Worm (Caenorhabditis elegans) whole organism, L4 larva: Measurements from ENCODE around the gene brc-2.

Experiments used
- Y105C5A.15 ChIP-seq: fragments of 200-800 bp; sonication (Bioruptor generic); IDR thresholded peaks from 2 replicates; pipeline ENCODE4 v1.3.6; 2022; ENCODE audit warnings: missing genetic modification characterization, missing compliant biosample characterization
- aha-1 ChIP-seq: fragments of 150-350 bp; peaks from one replicate; lab custom pipeline; 2014; ENCODE audit warnings: missing biosample characterization, missing genetic modification characterization
- arid-1 ChIP-seq: fragments of 200-800 bp; sonication (Bioruptor generic); conservative IDR thresholded peaks from 2 replicates; pipeline ENCODE4 v1.3.6; 2022; ENCODE audit warnings: missing genetic modification reagents, missing genetic modification characterization, missing compliant biosample characterization
- ceh-28 ChIP-seq: fragments of 150-350 bp; optimal IDR thresholded peaks from 2 replicates; lab custom pipeline; 2014; ENCODE audit warnings: missing biosample characterization, missing genetic modification reagents, missing genetic modification characterization
- ceh-32 ChIP-seq: sonication (generic microtip); optimal IDR thresholded peaks from 2 replicates; lab custom pipeline; 2016; ENCODE audit warnings: mild to moderate bottlenecking, missing genetic modification characterization, missing compliant biosample characterization; ENCODE audit not compliant: poor library complexity
- ceh-62 ChIP-seq: sonication (generic microtip); optimal IDR thresholded peaks from 2 replicates; lab custom pipeline; 2017; ENCODE audit warnings: missing biosample characterization, missing genetic modification characterization
- ctbp-1 ChIP-seq: fragments of 200-800 bp; sonication (Bioruptor generic); IDR thresholded peaks from 2 replicates; pipeline ENCODE4 v1.3.6; 2022; ENCODE audit warnings: missing genetic modification reagents, missing genetic modification characterization, missing compliant biosample characterization
- daf-16 ChIP-seq, 3 experiments: sonication (generic microtip); optimal IDR thresholded peaks; 2 replicates each; lab custom pipeline; 2016 to 2017; ENCODE audit warnings: missing genetic modification characterization in 3 of 3, missing genetic modification reagents in 3 of 3, mild to moderate bottlenecking in 2 of 3, missing compliant biosample characterization in 2 of 3, missing biosample characterization in 1 of 3, moderate library complexity in 1 of 3
- dmd-6 ChIP-seq: fragments of 200-800 bp; sonication (Bioruptor generic); IDR thresholded peaks from 2 replicates; pipeline ENCODE4 v1.3.6; 2022; ENCODE audit warnings: missing genetic modification reagents, missing genetic modification characterization, missing compliant biosample characterization
- dmd-8 ChIP-seq: fragments of 200-800 bp; sonication (Bioruptor generic); IDR thresholded peaks from 2 replicates; pipeline ENCODE4 v1.3.6; 2022; ENCODE audit warnings: missing genetic modification characterization, missing compliant biosample characterization
- dpl-1 ChIP-seq: fragments of 150-350 bp; optimal IDR thresholded peaks from 2 replicates; lab custom pipeline; 2014; ENCODE audit warnings: missing biosample characterization, missing genetic modification reagents, missing genetic modification characterization
- dve-1 ChIP-seq: sonication (generic microtip); optimal IDR thresholded peaks from 2 replicates; lab custom pipeline; 2017; ENCODE audit warnings: antibody characterized with exemption, mild to moderate bottlenecking, missing genetic modification characterization, missing compliant biosample characterization; ENCODE audit not compliant: insufficient read depth
- egl-27 ChIP-seq: sonication (generic microtip); optimal IDR thresholded peaks from 3 replicates; lab custom pipeline; 2017; ENCODE audit warnings: missing biosample characterization, missing genetic modification reagents, missing genetic modification characterization
- egl-43 ChIP-seq: fragments of 200-800 bp; sonication (Bioruptor generic); IDR thresholded peaks from 2 replicates; pipeline ENCODE4 v1.3.6; 2022; ENCODE audit warnings: missing genetic modification reagents, missing genetic modification characterization, missing compliant biosample characterization
- fos-1 ChIP-seq: fragments of 150-350 bp; optimal IDR thresholded peaks from 2 replicates; lab custom pipeline; 2014; ENCODE audit warnings: missing biosample characterization, missing genetic modification characterization
- hlh-11 ChIP-seq: fragments of 200-800 bp; sonication (Bioruptor generic); optimal IDR thresholded peaks from 2 replicates; lab custom pipeline; 2018; ENCODE audit warnings: mild to moderate bottlenecking, missing genetic modification characterization, missing compliant biosample characterization
- hlh-30 ChIP-seq: sonication (generic microtip); optimal IDR thresholded peaks from 2 replicates; lab custom pipeline; 2017; ENCODE audit warnings: antibody characterized with exemption, mild to moderate bottlenecking, missing genetic modification characterization, missing compliant biosample characterization; ENCODE audit not compliant: insufficient read depth
- lin-1 ChIP-seq: fragments of 200-800 bp; sonication (Bioruptor generic); IDR thresholded peaks from 2 replicates; pipeline ENCODE4 v1.3.6; 2022; ENCODE audit warnings: missing genetic modification reagents, missing genetic modification characterization, missing compliant biosample characterization
- lin-13 ChIP-seq: fragments of 150-350 bp; optimal IDR thresholded peaks from 2 replicates; lab custom pipeline; 2014; ENCODE audit warnings: missing biosample characterization, missing genetic modification reagents, missing genetic modification characterization
- lin-38 ChIP-seq: fragments of 200-800 bp; sonication (Bioruptor generic); IDR thresholded peaks from 2 replicates; pipeline ENCODE4 v1.3.6; 2022; ENCODE audit warnings: missing genetic modification reagents, missing genetic modification characterization, missing compliant biosample characterization
- lin-39 ChIP-seq: fragments of 150-350 bp; optimal IDR thresholded peaks from 2 replicates; lab custom pipeline; 2014; ENCODE audit warnings: missing biosample characterization, missing genetic modification reagents, missing genetic modification characterization
- lir-3 ChIP-seq: sonication (generic microtip); optimal IDR thresholded peaks from 2 replicates; lab custom pipeline; 2016; ENCODE audit warnings: mild to moderate bottlenecking, missing genetic modification characterization, missing compliant biosample characterization
- lsy-2 ChIP-seq, 2 experiments: fragments of 150-350 bp in 1 of 2; sonication (generic microtip) in 1 of 2; optimal IDR thresholded peaks; 2 replicates each; lab custom pipeline; 2014 to 2017; ENCODE audit warnings: missing biosample characterization in 2 of 2, missing genetic modification characterization in 2 of 2
- madf-9 ChIP-seq: fragments of 200-800 bp; sonication (Bioruptor generic); conservative IDR thresholded peaks from 2 replicates; pipeline ENCODE4 v1.3.6; 2022; ENCODE audit warnings: missing genetic modification reagents, missing genetic modification characterization, missing compliant biosample characterization
- mep-1 ChIP-seq: fragments of 150-350 bp; sonication (generic microtip); optimal IDR thresholded peaks from 3 replicates; lab custom pipeline; 2014; ENCODE audit warnings: missing biosample characterization, missing genetic modification characterization
- mes-2 ChIP-seq: sonication (generic microtip); optimal IDR thresholded peaks from 2 replicates; lab custom pipeline; 2016; ENCODE audit warnings: missing genotype, mild to moderate bottlenecking, missing genetic modification characterization, missing compliant biosample characterization; ENCODE audit not compliant: poor library complexity, severe bottlenecking
- mxl-2 ChIP-seq: fragments of 200-800 bp; sonication (Bioruptor generic); conservative IDR thresholded peaks from 2 replicates; pipeline ENCODE4 v1.3.6; 2022; ENCODE audit warnings: missing genetic modification reagents, missing genetic modification characterization, missing compliant biosample characterization
- nhr-11 ChIP-seq: fragments of 150-350 bp; optimal IDR thresholded peaks from 2 replicates; lab custom pipeline; 2014; ENCODE audit warnings: missing biosample characterization, missing genetic modification characterization
- nhr-237 ChIP-seq: sonication (generic microtip); optimal IDR thresholded peaks from 2 replicates; lab custom pipeline; 2017; ENCODE audit warnings: missing biosample characterization, missing genetic modification characterization
- nhr-28 ChIP-seq: fragments of 150-350 bp; optimal IDR thresholded peaks from 2 replicates; lab custom pipeline; 2014; ENCODE audit warnings: missing biosample characterization, missing genetic modification characterization
- nhr-6 ChIP-seq: fragments of 150-350 bp; optimal IDR thresholded peaks from 2 replicates; lab custom pipeline; 2014; ENCODE audit warnings: missing biosample characterization, missing genetic modification characterization
- nhr-76 ChIP-seq: fragments of 150-350 bp; optimal IDR thresholded peaks from 2 replicates; lab custom pipeline; 2014; ENCODE audit warnings: missing biosample characterization, missing genetic modification characterization
- nhr-77 ChIP-seq: fragments of 150-350 bp; optimal IDR thresholded peaks from 2 replicates; lab custom pipeline; 2014; ENCODE audit warnings: missing biosample characterization, missing genetic modification characterization
- pha-4 ChIP-seq, 2 experiments: fragments of 150-350 bp in 1 of 2; fragments of 200-800 bp in 1 of 2; sonication (Bioruptor generic) in 1 of 2; IDR thresholded peaks in 1 of 2; optimal IDR thresholded peaks in 1 of 2; 2 replicates each; pipeline versions ENCODE4 v1.3.6 to Lab custom; 2014 to 2022; ENCODE audit warnings: missing genetic modification characterization in 2 of 2, missing genetic modification reagents in 2 of 2, missing biosample characterization in 1 of 2, missing compliant biosample characterization in 1 of 2
- php-3 ChIP-seq: fragments of 200-800 bp; sonication (Bioruptor generic); IDR thresholded peaks from 2 replicates; pipeline ENCODE4 v1.3.6; 2022; ENCODE audit warnings: missing genetic modification reagents, missing genetic modification characterization, missing compliant biosample characterization
- pqm-1 ChIP-seq: sonication (generic microtip); optimal IDR thresholded peaks from 2 replicates; lab custom pipeline; 2017; ENCODE audit warnings: missing biosample characterization, missing genetic modification characterization
- rbr-2 ChIP-seq: sonication (generic microtip); optimal IDR thresholded peaks from 2 replicates; lab custom pipeline; 2016; ENCODE audit warnings: missing genotype, missing genetic modification characterization, missing compliant biosample characterization
- set-16 ChIP-seq: fragments of 200-800 bp; sonication (Bioruptor generic); IDR thresholded peaks from 2 replicates; pipeline ENCODE4 v1.3.6; 2022; ENCODE audit warnings: missing genetic modification reagents, missing genetic modification characterization, missing compliant biosample characterization
- skn-1 ChIP-seq: fragments of 150-350 bp; optimal IDR thresholded peaks from 2 replicates; lab custom pipeline; 2014; ENCODE audit warnings: missing biosample characterization, missing genetic modification characterization
- snpc-4 ChIP-seq: fragments of 150-350 bp; optimal IDR thresholded peaks from 2 replicates; lab custom pipeline; 2014; ENCODE audit warnings: missing biosample characterization, missing genetic modification characterization
- tag-97 ChIP-seq: fragments of 200-800 bp; sonication (Bioruptor generic); IDR thresholded peaks from 2 replicates; pipeline ENCODE4 v1.3.6; 2022; ENCODE audit warnings: missing genetic modification characterization, missing compliant biosample characterization
- unc-130 ChIP-seq: sonication (generic microtip); optimal IDR thresholded peaks from 2 replicates; lab custom pipeline; 2016; ENCODE audit warnings: missing genetic modification reagents, missing genetic modification characterization, missing compliant biosample characterization
- unc-62 ChIP-seq, 3 experiments: fragments of 150-350 bp in 1 of 3; sonication (generic microtip); optimal IDR thresholded peaks in 2 of 3; peaks in 1 of 3; 1 replicate in 1 of 3; 2 replicates in 2 of 3; lab custom pipeline; 2014 to 2017; ENCODE audit warnings: missing biosample characterization in 3 of 3, missing genetic modification characterization in 3 of 3, missing genetic modification reagents in 3 of 3, missing genotype in 1 of 3
- vab-7 ChIP-seq: fragments of 200-800 bp; sonication (Bioruptor generic); IDR thresholded peaks from 2 replicates; pipeline ENCODE4 v1.3.6; 2022; ENCODE audit warnings: missing genetic modification reagents, missing genetic modification characterization, missing compliant biosample characterization
- zfp-2 ChIP-seq: sonication (generic microtip); optimal IDR thresholded peaks from 2 replicates; lab custom pipeline; 2016; ENCODE audit warnings: mild to moderate bottlenecking, missing genetic modification characterization, missing compliant biosample characterization
- zip-11 ChIP-seq: fragments of 200-800 bp; sonication (Bioruptor generic); IDR thresholded peaks from 2 replicates; pipeline ENCODE4 v1.3.6; 2022; ENCODE audit warnings: missing genetic modification characterization, missing compliant biosample characterization

Gene brc-2

DNA sequence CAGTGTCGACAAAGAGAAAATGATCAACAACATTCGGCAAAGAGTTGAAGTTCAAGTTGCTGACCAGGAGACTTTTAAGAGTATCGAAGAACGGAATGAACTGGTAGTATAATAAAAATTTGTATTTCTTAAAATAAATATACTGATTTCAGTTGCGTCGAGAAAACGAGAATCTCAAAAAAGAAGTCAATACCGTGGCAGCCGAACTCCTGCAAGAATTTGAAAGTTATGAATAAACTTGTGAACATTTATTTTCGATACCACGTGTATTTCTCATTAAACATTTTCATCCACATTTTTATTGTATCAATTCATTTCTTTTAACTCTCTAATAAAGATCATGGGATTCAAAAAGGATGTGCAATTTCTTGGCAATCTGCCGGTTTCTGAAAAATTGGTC, 32.9 kb downstream of the brc-2 start, which contains the start of gene K04C2.8:
Gene K04C2.8 (plus strand): TSS at position 301 of the 400 bp plus-strand sequence.
- no peak for TF ChIP-seq zip-11 (GFP tag; lab: Robert Waterston, UW)
- no peak for TF ChIP-seq skn-1 (tag; lab: Kevin White, UChicago)
- TF ChIP-seq nhr-237 (tag; lab: Kevin White, UChicago), result no peak
- no peak for TF ChIP-seq snpc-4
- no peak for TF ChIP-seq arid-1 (GFP tag; lab: Robert Waterston, UW)
- no peak for TF ChIP-seq nhr-28 (tag; lab: Kevin White, UChicago)
- no peak for TF ChIP-seq php-3 (GFP tag; lab: Robert Waterston, UW)
- no peak for TF ChIP-seq egl-27 (tag; lab: Kevin White, UChicago)
- no peak for TF ChIP-seq pqm-1 (tag; lab: Kevin White, UChicago)
- TF ChIP-seq vab-7 (GFP tag; lab: Robert Waterston, UW), result no peak
- TF ChIP-seq set-16 (GFP tag; lab: Robert Waterston, UW), result no peak
- no peak for TF ChIP-seq lin-39 (tag; lab: Kevin White, UChicago)
- no peak for TF ChIP-seq nhr-76 (tag; lab: Kevin White, UChicago)
- TF ChIP-seq Y105C5A.15 (GFP tag; lab: Robert Waterston, UW), result no peak
- no peak for TF ChIP-seq rbr-2 (tag; lab: Kevin White, UChicago)
- TF ChIP-seq lir-3 (tag; lab: Kevin White, UChicago), result no peak

DNA sequence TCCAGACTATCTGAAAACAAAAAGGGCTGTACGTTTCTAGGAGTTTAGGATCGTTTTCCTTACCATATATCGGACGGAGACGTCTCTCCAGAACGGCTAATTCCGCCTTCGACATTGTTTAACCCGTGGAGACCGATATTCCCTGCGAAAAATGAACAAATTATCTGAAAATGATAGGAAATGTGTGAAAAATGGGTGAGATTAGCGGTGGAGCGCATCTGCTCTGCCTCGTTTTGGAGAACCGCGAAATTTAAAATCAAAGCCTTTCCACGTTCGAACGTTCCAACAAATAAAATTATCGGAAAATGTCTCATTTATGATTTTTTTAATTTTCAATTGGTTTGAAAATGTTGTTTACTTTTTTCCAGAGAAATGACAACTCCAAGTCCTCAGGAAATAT, 33.6 kb downstream of the brc-2 start, which contains the start of the genes cra-1 and kbp-1:
Gene cra-1 (minus strand): TSS at position 193 of the 400 bp plus-strand sequence.
Gene kbp-1 (plus strand): TSS at position 366 of the 400 bp plus-strand sequence.
- TF ChIP-seq lin-38 (GFP tag; lab: Robert Waterston, UW), result peak; percentile 91
- peak in 1 of 2 experiments; percentile 55 for TF ChIP-seq lsy-2 (tag; optimal IDR thresholded peaks at IDR 0.05; lab: Kevin White, UChicago)
- peak; percentile 13 for TF ChIP-seq nhr-11 (tag; lab: Kevin White, UChicago)
- TF ChIP-seq pha-4 (GFP tag; IDR thresholded peaks at IDR 0.05; lab: Robert Waterston, UW), result no peak
- no peak for TF ChIP-seq pha-4 (tag; optimal IDR thresholded peaks at IDR 0.05; lab: Kevin White, UChicago)
- no peak for TF ChIP-seq lin-13
- no peak for TF ChIP-seq tag-97 (GFP tag; lab: Robert Waterston, UW)
- peak in 1 of 2 experiments; percentile 65 for TF ChIP-seq unc-62 (GFP tag; optimal IDR thresholded peaks at IDR 0.05 in 1 of 2; lab: Kevin White, UChicago)
- no peak for TF ChIP-seq unc-62 (tag; optimal IDR thresholded peaks at IDR 0.05; lab: Kevin White, UChicago)
- no peak for TF ChIP-seq madf-9
- TF ChIP-seq dmd-6 (GFP tag; lab: Robert Waterston, UW), result 0 out of 2 replicates have a peak, but pooled peaks have one; percentile 10
- no peak for TF ChIP-seq ceh-62
- TF ChIP-seq aha-1 (tag; lab: Kevin White, UChicago), result no peak
- TF ChIP-seq ctbp-1, result no peak
- TF ChIP-seq mes-2 (tag; lab: Kevin White, UChicago), result peak; percentile 41
- TF ChIP-seq dpl-1 (GFP tag; lab: Kevin White, UChicago), result peak; percentile 82

- peak; percentile 40 for TF ChIP-seq ceh-28 (tag; lab: Kevin White, UChicago)
- no peak for TF ChIP-seq zfp-2 (tag; lab: Kevin White, UChicago)
- TF ChIP-seq nhr-6, result peak; percentile 12
- TF ChIP-seq unc-130 (GFP tag; lab: Kevin White, UChicago), result no peak
- peak; percentile 55; the same call in 1 of the 2 replicates for TF ChIP-seq lin-1
- peak; percentile 20 for TF ChIP-seq dve-1 (tag; lab: Kevin White, UChicago)
- no peak for TF ChIP-seq daf-16 (GFP tag; optimal IDR thresholded peaks at IDR 0.05; lab: Kevin White, UChicago)
- TF ChIP-seq daf-16 (tag; optimal IDR thresholded peaks at IDR 0.05; lab: Kevin White, UChicago), result peak; percentile 91
- TF ChIP-seq nhr-28 (tag; lab: Kevin White, UChicago), result peak; percentile 83
- peak; percentile 95 for TF ChIP-seq pqm-1 (tag; lab: Kevin White, UChicago)
- TF ChIP-seq hlh-30 (tag; lab: Kevin White, UChicago), result no peak
- peak in 1 of 2 experiments; percentile 94 for TF ChIP-seq unc-62 (GFP tag; optimal IDR thresholded peaks at IDR 0.05 in 1 of 2; lab: Kevin White, UChicago)
- TF ChIP-seq unc-62 (tag; optimal IDR thresholded peaks at IDR 0.05; lab: Kevin White, UChicago), result no peak
- TF ChIP-seq dmd-6 (GFP tag; lab: Robert Waterston, UW), result peak; percentile 55; the same call in 1 of the 2 replicates
- TF ChIP-seq egl-43 (GFP tag; lab: Robert Waterston, UW), result no peak
- peak; percentile 68 for TF ChIP-seq hlh-11 (tag; lab: Kevin White, UChicago)
- TF ChIP-seq mep-1 (tag; lab: Kevin White, UChicago), result peak; percentile 28
- no peak for TF ChIP-seq ceh-32
- no peak for TF ChIP-seq mxl-2
- TF ChIP-seq egl-27 (tag; lab: Kevin White, UChicago), result no peak
- TF ChIP-seq dmd-8 (GFP tag; lab: Robert Waterston, UW), result no peak
- TF ChIP-seq nhr-77 (tag; lab: Kevin White, UChicago), result peak; percentile 73
- TF ChIP-seq fos-1 (tag; lab: Kevin White, UChicago), result no peak
These were observed 39.0 kb downstream of the brc-2 start, which contains the start of gene sma-3 for ce11 chrIII:6863901-6864300. Gene sma-3, minus strand, starts transcription at chrIII:6863968.
